Fruit fly (Drosophila melanogaster): ENCODE results near the gene Boh2.

Gene Boh2

dm6 chr2L:11178826-11179391 is at the start of gene Boh2 (continued):
- TF ChIP-seq tna (GFP tag; IDR thresholded peaks at IDR 0.05; ENCODE audit: partially characterized antibody) (no peak), CG12155 (GFP tag; optimal IDR thresholded peaks at IDR 0.05) (no peak), CG8944 (GFP tag; optimal IDR thresholded peaks at IDR 0.05) (no peak), CG4282 (GFP tag; optimal IDR thresholded peaks at IDR 0.05) (no peak), sima (GFP tag; optimal IDR thresholded peaks at IDR 0.05) (no peak), sob (GFP tag; IDR thresholded peaks at IDR 0.05) (no peak), CG14014 (GFP tag; IDR thresholded peaks at IDR 0.05) (no peak), Sry-δ (GFP tag; optimal IDR thresholded peaks at IDR 0.05) (peak; percentile 32), CG2129 (GFP tag; IDR thresholded peaks at IDR 0.05; ENCODE audit: partially characterized antibody) (no peak), Oaz (GFP tag; IDR thresholded peaks at IDR 0.05) (no peak), oc (tag; optimal IDR thresholded peaks at IDR 0.05) (no peak), ken (GFP tag; IDR thresholded peaks at IDR 0.05) (no peak), exex (tag; optimal IDR thresholded peaks at IDR 0.05) (no peak), trem (tag; optimal IDR thresholded peaks at IDR 0.05) (peak; percentile 25), Lhr (GFP tag; optimal IDR thresholded peaks at IDR 0.05) (no peak), CG8281 (tag; optimal IDR thresholded peaks at IDR 0.05) (no peak), sqz (GFP tag; optimal IDR thresholded peaks at IDR 0.05) (peak; percentile 74), CG6175 (GFP tag; IDR thresholded peaks at IDR 0.05) (no peak), wdn (GFP tag; IDR thresholded peaks at IDR 0.05) (no peak), Optix (GFP tag; IDR thresholded peaks at IDR 0.05) (no peak), lbe (GFP tag; optimal IDR thresholded peaks at IDR 0.05) (no peak), fu2 (GFP tag; optimal IDR thresholded peaks at IDR 0.05) (no peak), CG10366 (GFP tag; IDR thresholded peaks at IDR 0.05) (no peak), CG10979 (tag; optimal IDR thresholded peaks at IDR 0.05) (no peak), YL-1 (GFP tag; optimal IDR thresholded peaks at IDR 0.05) (peak; percentile 7), CG7963 (GFP tag; IDR thresholded peaks at IDR 0.05; ENCODE audit: partially characterized antibody) (no peak), dpn (GFP tag; optimal IDR thresholded peaks at IDR 0.05) (no peak), CG16863 (GFP tag; optimal IDR thresholded peaks at IDR 0.05) (no peak), NC2β (GFP tag; optimal IDR thresholded peaks at IDR 0.05) (no peak), dan (GFP tag; IDR thresholded peaks at IDR 0.05) (no peak), Dfd (GFP tag; optimal IDR thresholded peaks at IDR 0.05) (no peak), CG10267 (tag; optimal IDR thresholded peaks at IDR 0.05) (peak; percentile 34), ase (GFP tag; IDR thresholded peaks at IDR 0.05) (no peak), CG2712 (tag; optimal IDR thresholded peaks at IDR 0.05) (no peak), sens-2 (GFP tag; IDR thresholded peaks at IDR 0.05) (no peak), inv (GFP tag; IDR thresholded peaks at IDR 0.05; ENCODE audit: partially characterized antibody) (no peak), esg (GFP tag; conservative IDR thresholded peaks at IDR 0.05) (no peak), CG7271 (tag; optimal IDR thresholded peaks at IDR 0.05) (no peak), CG15269 (tag; optimal IDR thresholded peaks at IDR 0.05) (no peak), CG15696 (tag; optimal IDR thresholded peaks at IDR 0.05) (no peak), zfh1 (GFP tag; IDR thresholded peaks at IDR 0.05) (no peak), CG9437 (GFP tag; optimal IDR thresholded peaks at IDR 0.05) (no peak), CG2678 (tag; optimal IDR thresholded peaks at IDR 0.05) (no peak), CG6654 (GFP tag; optimal IDR thresholded peaks at IDR 0.05) (no peak), chn (GFP tag; optimal IDR thresholded peaks at IDR 0.05) (no peak), cg (GFP tag; optimal IDR thresholded peaks at IDR 0.05) (no peak), CG31388 (GFP tag; optimal IDR thresholded peaks at IDR 0.05) (no peak), CG7987 (GFP tag; optimal IDR thresholded peaks at IDR 0.05) (no peak), CG12942 (GFP tag; optimal IDR thresholded peaks at IDR 0.05) (no peak), kah (GFP tag; optimal IDR thresholded peaks at IDR 0.05) (no peak), Hmx (GFP tag; optimal IDR thresholded peaks at IDR 0.05) (no peak), Sin3A (optimal IDR thresholded peaks at IDR 0.05) (peak; percentile 57)

Data from whole organism, embryonic.